Worm (Caenorhabditis elegans): Measurements from ENCODE around the gene rer-1.
A peak's percentile ranks its signal among the peaks of the same experiment; 100 is the strongest.

The rer-1 gene

ce11 chrII:8820126-8820972 lies 9.2 kb downstream of the rer-1 start:
- TF ChIP-seq sdc-2 (tag; optimal IDR thresholded peaks at IDR 0.05): no peak
- TF ChIP-seq elt-2 (tag; optimal IDR thresholded peaks at IDR 0.05): peak; percentile 32

ce11 chrII:8821140-8821595 lies 10.0 kb downstream of the rer-1 start, which contains the start of gene F46C5.1:
F46C5.1 (minus strand) TSS chrII:8821190.
- no peak for TF ChIP-seq T23F11.4 (GFP tag; optimal IDR thresholded peaks at IDR 0.05)
- TF ChIP-seq nfya-1 (tag; optimal IDR thresholded peaks at IDR 0.05): no peak
- TF ChIP-seq rnt-1 (tag; optimal IDR thresholded peaks at IDR 0.05): no peak
- TF ChIP-seq ets-4 (tag; optimal IDR thresholded peaks at IDR 0.05): no peak
- no peak for TF ChIP-seq ceh-34 (tag; optimal IDR thresholded peaks at IDR 0.05)
- TF ChIP-seq mec-3 (tag; optimal IDR thresholded peaks at IDR 0.05; ENCODE audit: borderline replicate concordance): no peak
- TF ChIP-seq K09A11.1 (tag; optimal IDR thresholded peaks at IDR 0.05; ENCODE audit: insufficient read depth): no peak
- TF ChIP-seq sox-4 (tag; optimal IDR thresholded peaks at IDR 0.05): no peak
- no peak for TF ChIP-seq ceh-6 (GFP tag; optimal IDR thresholded peaks at IDR 0.05)
- TF ChIP-seq syd-9 (tag; optimal IDR thresholded peaks at IDR 0.05): no peak
- no peak for TF ChIP-seq Y22D7AL.16 (tag; optimal IDR thresholded peaks at IDR 0.05)
- TF ChIP-seq gmeb-2 (tag; optimal IDR thresholded peaks at IDR 0.05): no peak
- TF ChIP-seq unc-55 (GFP tag; optimal IDR thresholded peaks at IDR 0.05): no peak
- TF ChIP-seq odd-2 (tag; optimal IDR thresholded peaks at IDR 0.05): no peak
- no peak for TF ChIP-seq fkh-10 (GFP tag; optimal IDR thresholded peaks at IDR 0.05)
- TF ChIP-seq fkh-6 (tag; optimal IDR thresholded peaks at IDR 0.05): no peak

ce11 chrII:8822711-8823110 lies 11.5 kb downstream of the rer-1 start:
- TF ChIP-seq pax-1 (tag; optimal IDR thresholded peaks at IDR 0.05): no peak
- TF ChIP-seq pag-3 (tag; optimal IDR thresholded peaks at IDR 0.05; ENCODE audit: borderline replicate concordance): no peak

- TF ChIP-seq C38D4.7 (GFP tag; optimal IDR thresholded peaks at IDR 0.05) (no peak), elt-4 (tag; optimal IDR thresholded peaks at IDR 0.05) (no peak), unc-42 (tag; optimal IDR thresholded peaks at IDR 0.05) (no peak), hlh-13 (GFP tag; optimal IDR thresholded peaks at IDR 0.05) (no peak), K02D7.2 (tag; optimal IDR thresholded peaks at IDR 0.05) (no peak), hlh-15 (tag; optimal IDR thresholded peaks at IDR 0.05) (no peak), unc-86 (tag; optimal IDR thresholded peaks at IDR 0.05) (no peak), hlh-30 (tag; optimal IDR thresholded peaks at IDR 0.05; ENCODE audit: insufficient read depth) (no peak), pha-4 (tag; optimal IDR thresholded peaks at IDR 0.05) (no peak), T23F11.4 (GFP tag; optimal IDR thresholded peaks at IDR 0.05) (no peak), nhr-11 (tag; optimal IDR thresholded peaks at IDR 0.05) (no peak), lim-6 (tag; optimal IDR thresholded peaks at IDR 0.05) (no peak), ceh-34 (tag; optimal IDR thresholded peaks at IDR 0.05) (no peak), ama-1 (optimal IDR thresholded peaks at IDR 0.05) (no peak), npax-4 (tag; optimal IDR thresholded peaks at IDR 0.05) (no peak), hlh-8 (tag; optimal IDR thresholded peaks at IDR 0.05) (no peak), pros-1 (tag; optimal IDR thresholded peaks at IDR 0.05) (no peak)
Measured at ce11 chrII:8825769-8826168, 14.6 kb downstream of the rer-1 start, which contains the start of gene nas-25. nas-25 (plus strand) TSS chrII:8826069.

All from whole organism, late embryonic.